Fruit fly (Drosophila melanogaster): Measurements from ENCODE around the gene Phs.

DNA sequence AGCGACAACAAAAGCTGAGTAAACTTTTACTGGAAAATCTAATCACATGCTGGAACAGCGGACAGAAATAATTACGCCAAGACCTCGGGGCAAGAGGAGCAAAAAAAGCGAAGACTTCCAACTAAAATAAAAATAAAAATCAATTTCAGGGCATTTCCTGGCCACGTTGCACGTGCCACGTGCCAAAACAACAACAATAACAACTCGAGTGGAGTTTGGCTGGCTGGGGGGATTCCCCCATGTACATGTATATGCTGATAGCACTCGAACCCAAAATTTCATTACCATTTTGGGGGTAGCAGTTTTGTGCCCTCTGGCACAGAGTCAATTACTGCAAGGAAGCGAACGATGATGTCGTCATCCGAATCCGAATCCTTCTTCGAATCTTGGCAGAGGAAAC lies 42.8 kb downstream of the Phs start:
- TF ChIP-seq CG14655 (GFP tag; optimal IDR thresholded peaks at IDR 0.05) (no peak), Pif1A (GFP tag; optimal IDR thresholded peaks at IDR 0.05) (no peak), Snoo (tag; optimal IDR thresholded peaks at IDR 0.05) (no peak), CG8159 (tag; optimal IDR thresholded peaks at IDR 0.05) (no peak)

Measured in whole organism, pupa.